Worm (Caenorhabditis elegans) whole organism, mixed stage, embryonic: ENCODE data around the gene K07F5.8.

ENCODE experiments used
- M03D4.4 ChIP-seq: sonication (generic microtip); optimal IDR thresholded peaks from 2 replicates; lab custom pipeline; 2017; ENCODE audit warnings: mild to moderate bottlenecking, missing genetic modification characterization, missing compliant biosample characterization
- bed-3 ChIP-seq: fragments of 200-800 bp; sonication (Bioruptor generic); optimal IDR thresholded peaks from 3 replicates; lab custom pipeline; 2018; ENCODE audit warnings: mild to moderate bottlenecking, missing genetic modification characterization, moderate library complexity, missing compliant biosample characterization
- blmp-1 ChIP-seq: fragments of 150-350 bp; optimal IDR thresholded peaks from 2 replicates; lab custom pipeline; 2014; ENCODE audit warnings: missing biosample characterization, missing genetic modification characterization
- ceh-39 ChIP-seq: fragments of 150-350 bp; optimal IDR thresholded peaks from 2 replicates; lab custom pipeline; 2014; ENCODE audit warnings: missing biosample characterization, missing genetic modification characterization
- ceh-43 ChIP-seq: fragments of 200-800 bp; sonication (Bioruptor generic); optimal IDR thresholded peaks from 2 replicates; lab custom pipeline; 2018; ENCODE audit warnings: mild to moderate bottlenecking, missing genetic modification characterization, moderate library complexity, missing compliant biosample characterization
- ceh-83 ChIP-seq: fragments of 200-800 bp; sonication (Bioruptor generic); optimal IDR thresholded peaks from 2 replicates; lab custom pipeline; 2018; ENCODE audit warnings: mild to moderate bottlenecking, missing genetic modification characterization, missing compliant biosample characterization
- ces-1 ChIP-seq: fragments of 150-350 bp; optimal IDR thresholded peaks from 2 replicates; lab custom pipeline; 2014; ENCODE audit warnings: missing biosample characterization, missing genetic modification reagents, missing genetic modification characterization
- cnd-1 ChIP-seq: fragments of 200-800 bp; sonication (Bioruptor generic); optimal IDR thresholded peaks from 2 replicates; lab custom pipeline; 2018; ENCODE audit warnings: mild to moderate bottlenecking, missing genetic modification characterization, missing compliant biosample characterization
- drap-1 ChIP-seq: fragments of 200-800 bp; sonication (Bioruptor generic); optimal IDR thresholded peaks from 3 replicates; lab custom pipeline; 2018; ENCODE audit warnings: mild to moderate bottlenecking, missing genetic modification characterization, missing compliant biosample characterization
- elt-1 ChIP-seq: sonication (generic microtip); optimal IDR thresholded peaks from 2 replicates; lab custom pipeline; 2017; ENCODE audit warnings: missing genetic modification characterization, mild to moderate bottlenecking, missing compliant biosample characterization, antibody characterized with exemption, moderate library complexity, borderline replicate concordance; ENCODE audit not compliant: insufficient read depth
- elt-3 ChIP-seq: fragments of 150-350 bp; optimal IDR thresholded peaks from 2 replicates; lab custom pipeline; 2014; ENCODE audit warnings: missing biosample characterization, missing genetic modification characterization
- ham-2 ChIP-seq: fragments of 200-800 bp; sonication (Bioruptor generic); optimal IDR thresholded peaks from 2 replicates; lab custom pipeline; 2018; ENCODE audit warnings: mild to moderate bottlenecking, missing genetic modification characterization, missing compliant biosample characterization
- hlh-1 ChIP-seq: fragments of 150-350 bp; optimal IDR thresholded peaks from 2 replicates; lab custom pipeline; 2014; ENCODE audit warnings: missing biosample characterization, missing genetic modification reagents, missing genetic modification characterization
- lin-13 ChIP-seq: fragments of 150-350 bp; optimal IDR thresholded peaks from 2 replicates; lab custom pipeline; 2014; ENCODE audit warnings: missing biosample characterization, missing genetic modification characterization
- lsy-2 ChIP-seq: fragments of 150-350 bp; optimal IDR thresholded peaks from 2 replicates; lab custom pipeline; 2014; ENCODE audit warnings: missing biosample characterization, missing genetic modification characterization
- mep-1 ChIP-seq: fragments of 150-350 bp; optimal IDR thresholded peaks from 2 replicates; lab custom pipeline; 2017; ENCODE audit warnings: missing biosample characterization, missing genetic modification reagents, missing genetic modification characterization, inconsistent platforms
- mls-2 ChIP-seq: sonication (generic microtip); optimal IDR thresholded peaks from 2 replicates; lab custom pipeline; 2016; ENCODE audit warnings: mild to moderate bottlenecking, missing genetic modification characterization, moderate library complexity, missing compliant biosample characterization
- nhr-2 ChIP-seq: fragments of 150-350 bp; optimal IDR thresholded peaks from 2 replicates; lab custom pipeline; 2014; ENCODE audit warnings: missing biosample characterization, missing genetic modification characterization
- nhr-237 ChIP-seq: fragments of 150-350 bp; optimal IDR thresholded peaks from 2 replicates; lab custom pipeline; 2014; ENCODE audit warnings: missing biosample characterization, missing genetic modification characterization
- nhr-28 ChIP-seq: fragments of 150-350 bp; optimal IDR thresholded peaks from 2 replicates; lab custom pipeline; 2014; ENCODE audit warnings: missing biosample characterization, missing genetic modification characterization
- nhr-76 ChIP-seq: sonication (generic microtip); optimal IDR thresholded peaks from 2 replicates; lab custom pipeline; 2017; ENCODE audit warnings: missing biosample characterization, missing genetic modification characterization
- pha-4 ChIP-seq: fragments of 150-350 bp; optimal IDR thresholded peaks from 2 replicates; lab custom pipeline; 2018; ENCODE audit warnings: missing biosample characterization, missing genetic modification reagents, missing genetic modification characterization
- sem-2 ChIP-seq: fragments of 200-800 bp; sonication (Bioruptor generic); optimal IDR thresholded peaks from 2 replicates; lab custom pipeline; 2018; ENCODE audit warnings: mild to moderate bottlenecking, missing genetic modification characterization, missing compliant biosample characterization
- snpc-4 ChIP-seq: fragments of 150-350 bp; optimal IDR thresholded peaks from 2 replicates; lab custom pipeline; 2014; ENCODE audit warnings: missing biosample characterization, missing genetic modification characterization
- sptf-1 ChIP-seq: sonication (generic microtip); optimal IDR thresholded peaks from 2 replicates; lab custom pipeline; 2017; ENCODE audit warnings: mild to moderate bottlenecking, missing genetic modification characterization, moderate library complexity, missing compliant biosample characterization
- tbx-8 ChIP-seq: fragments of 200-800 bp; sonication (Bioruptor generic); optimal IDR thresholded peaks from 2 replicates; lab custom pipeline; 2018; ENCODE audit warnings: mild to moderate bottlenecking, missing genetic modification characterization, moderate library complexity, missing compliant biosample characterization
- unc-120 ChIP-seq: sonication (generic microtip); optimal IDR thresholded peaks from 2 replicates; lab custom pipeline; 2017; ENCODE audit warnings: missing genetic modification characterization, missing compliant biosample characterization; ENCODE audit not compliant: poor library complexity, severe bottlenecking
- unc-62 ChIP-seq: fragments of 150-350 bp; optimal IDR thresholded peaks from 2 replicates; lab custom pipeline; 2014; ENCODE audit warnings: missing biosample characterization, missing genetic modification reagents, missing genetic modification characterization
- zip-8 ChIP-seq: fragments of 150-350 bp; optimal IDR thresholded peaks from 2 replicates; lab custom pipeline; 2014; ENCODE audit warnings: missing biosample characterization, missing genetic modification characterization
- ztf-11 ChIP-seq: fragments of 150-350 bp; optimal IDR thresholded peaks from 2 replicates; lab custom pipeline; 2014; ENCODE audit warnings: missing biosample characterization, missing genetic modification characterization

The K07F5.8 gene

DNA sequence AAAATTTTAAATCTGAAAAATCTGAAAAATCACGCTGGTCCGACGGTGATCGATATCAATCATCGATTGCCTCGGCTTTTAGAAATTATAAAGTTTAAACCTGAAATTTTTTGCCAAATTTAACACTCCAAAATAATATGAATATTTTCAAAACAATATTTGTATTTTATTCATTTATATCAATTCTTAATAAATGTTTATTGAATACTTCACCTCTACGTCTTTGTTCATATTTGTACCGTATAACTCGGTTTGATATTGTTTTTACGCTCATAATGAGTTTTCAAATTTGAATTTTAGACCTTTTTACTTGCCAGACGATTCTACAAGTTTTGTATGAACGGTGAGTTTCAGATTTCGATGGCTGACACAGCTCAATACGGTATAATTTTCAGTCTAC lies 15.3 kb upstream of the K07F5.8 start, which contains the start of the genes K07F5.15 and K07F5.22:
Gene K07F5.15, plus strand, starts transcription at position 301 of the 400 bp plus-strand sequence.
Gene K07F5.22, plus strand, starts transcription at position 301 of the 400 bp plus-strand sequence.
- TF ChIP-seq unc-120 (tag; lab: Kevin White, UChicago): no peak
- TF ChIP-seq sptf-1: no peak
- no peak for TF ChIP-seq ceh-39
- TF ChIP-seq bed-3 (GFP tag; lab: Kevin White, UChicago): no peak
- no peak for TF ChIP-seq lin-13 (tag; lab: Kevin White, UChicago)
- no peak for TF ChIP-seq cnd-1 (tag; lab: Kevin White, UChicago)
- no peak for TF ChIP-seq unc-62 (GFP tag; lab: Kevin White, UChicago)
- TF ChIP-seq drap-1 (GFP tag; lab: Kevin White, UChicago): no peak
- no peak for TF ChIP-seq tbx-8 (GFP tag; lab: Kevin White, UChicago)
- no peak for TF ChIP-seq ztf-11
- no peak for TF ChIP-seq lsy-2 (tag; lab: Kevin White, UChicago)
- TF ChIP-seq hlh-1 (tag; lab: Kevin White, UChicago): no peak
- TF ChIP-seq nhr-237 (tag; lab: Kevin White, UChicago): no peak

ce11 chrIV:9863817-9864216 lies 14.3 kb upstream of the K07F5.8 start, which contains the start of gene K07F5.16:
Gene K07F5.16 (plus strand): TSS chrIV:9864117.
- TF ChIP-seq mls-2 (tag; lab: Kevin White, UChicago) (no peak), zip-8 (tag; lab: Kevin White, UChicago) (no peak), ceh-39 (no peak), ces-1 (GFP tag; lab: Kevin White, UChicago) (no peak), ceh-43 (GFP tag; lab: Kevin White, UChicago) (no peak), M03D4.4 (tag; lab: Kevin White, UChicago) (no peak), nhr-28 (tag; lab: Kevin White, UChicago) (no peak), bed-3 (GFP tag; lab: Kevin White, UChicago) (no peak), unc-62 (GFP tag; lab: Kevin White, UChicago) (no peak)

- no peak for TF ChIP-seq ceh-43 (GFP tag; lab: Kevin White, UChicago)
- TF ChIP-seq nhr-76: no peak
- TF ChIP-seq tbx-8 (GFP tag; lab: Kevin White, UChicago): no peak
- TF ChIP-seq nhr-237 (tag; lab: Kevin White, UChicago): no peak
- TF ChIP-seq ztf-11: no peak
- TF ChIP-seq nhr-2 (tag; lab: Kevin White, UChicago): no peak
- no peak for TF ChIP-seq elt-3 (tag; lab: Kevin White, UChicago)
- TF ChIP-seq pha-4: no peak
- no peak for TF ChIP-seq ces-1 (GFP tag; lab: Kevin White, UChicago)
- no peak for TF ChIP-seq drap-1 (GFP tag; lab: Kevin White, UChicago)
- TF ChIP-seq snpc-4 (tag; lab: Kevin White, UChicago): no peak
- no peak for TF ChIP-seq cnd-1 (tag; lab: Kevin White, UChicago)
- no peak for TF ChIP-seq unc-120 (tag; lab: Kevin White, UChicago)
- TF ChIP-seq hlh-1 (tag; lab: Kevin White, UChicago): no peak
- no peak for TF ChIP-seq elt-1 (tag; lab: Kevin White, UChicago)
- no peak for TF ChIP-seq blmp-1 (tag; lab: Kevin White, UChicago)
- no peak for TF ChIP-seq sem-2 (GFP tag; lab: Kevin White, UChicago)
- no peak for TF ChIP-seq unc-62 (GFP tag; lab: Kevin White, UChicago)
- TF ChIP-seq ham-2: no peak
Measured at ce11 chrIV:9861921-9862320, 12.4 kb upstream of the K07F5.8 start, which contains the start of gene K07F5.14. Gene K07F5.14 (plus strand): TSS chrIV:9862221.

ce11 chrIV:9858970-9859369 lies 9.4 kb upstream of the K07F5.8 start:
- TF ChIP-seq blmp-1 (tag; lab: Kevin White, UChicago) (no peak), nhr-28 (tag; lab: Kevin White, UChicago) (no peak), nhr-76 (no peak), sem-2 (GFP tag; lab: Kevin White, UChicago) (no peak), snpc-4 (tag; lab: Kevin White, UChicago) (no peak), lin-13 (tag; lab: Kevin White, UChicago) (no peak)

DNA sequence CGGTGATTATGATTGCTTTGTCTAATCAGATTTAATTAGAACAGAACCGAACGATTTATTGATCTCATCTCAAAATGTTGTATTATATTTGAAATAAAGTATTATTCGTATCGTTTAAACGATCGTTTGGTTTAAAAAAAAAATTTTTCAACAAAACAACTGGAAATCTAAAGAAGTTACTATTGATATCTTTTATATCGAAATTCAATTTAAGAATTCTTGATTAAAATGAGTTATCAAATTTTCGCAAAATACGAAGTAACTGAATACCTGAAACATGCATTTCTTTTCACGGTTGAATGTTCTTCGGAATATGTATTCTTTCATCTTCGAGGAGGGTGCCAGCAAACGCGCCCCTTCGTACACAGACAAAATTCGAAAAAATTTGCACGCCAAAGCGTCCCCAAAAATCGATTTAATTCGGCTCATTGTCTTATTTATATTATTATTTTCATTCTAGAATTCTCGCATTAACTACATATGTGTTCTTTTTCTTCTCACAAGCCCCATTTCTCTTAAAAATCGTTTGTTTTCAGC lies 8.5 kb upstream of the K07F5.8 start, which contains the start of gene npp-1:
Gene npp-1, plus strand, starts transcription at position 537 of the 537 bp plus-strand sequence.
- no peak for TF ChIP-seq ceh-83 (GFP tag; lab: Kevin White, UChicago)
- no peak for TF ChIP-seq ceh-43 (GFP tag; lab: Kevin White, UChicago)
- TF ChIP-seq snpc-4 (tag; lab: Kevin White, UChicago): no peak
- peak; percentile 21 for TF ChIP-seq lsy-2 (tag; lab: Kevin White, UChicago)
- peak; percentile 64 for TF ChIP-seq mep-1
- TF ChIP-seq ztf-11: no peak
- peak; percentile 67 for TF ChIP-seq ceh-39
